Worm (Caenorhabditis elegans) whole organism, L2 larva: ENCODE measurements around the gene C06A12.19.

ENCODE experiments used
- egl-27 ChIP-seq: sonication (generic microtip); optimal IDR thresholded peaks from 3 replicates; lab custom pipeline; 2017; ENCODE audit warnings: missing biosample characterization, missing genetic modification reagents, missing genetic modification characterization
- mab-5 ChIP-seq: fragments of 150-350 bp; optimal IDR thresholded peaks from 2 replicates; lab custom pipeline; 2014; ENCODE audit warnings: missing biosample characterization, missing genetic modification characterization
- nhr-12 ChIP-seq: fragments of 150-350 bp; optimal IDR thresholded peaks from 2 replicates; lab custom pipeline; 2014; ENCODE audit warnings: missing biosample characterization, missing genetic modification characterization

DNA sequence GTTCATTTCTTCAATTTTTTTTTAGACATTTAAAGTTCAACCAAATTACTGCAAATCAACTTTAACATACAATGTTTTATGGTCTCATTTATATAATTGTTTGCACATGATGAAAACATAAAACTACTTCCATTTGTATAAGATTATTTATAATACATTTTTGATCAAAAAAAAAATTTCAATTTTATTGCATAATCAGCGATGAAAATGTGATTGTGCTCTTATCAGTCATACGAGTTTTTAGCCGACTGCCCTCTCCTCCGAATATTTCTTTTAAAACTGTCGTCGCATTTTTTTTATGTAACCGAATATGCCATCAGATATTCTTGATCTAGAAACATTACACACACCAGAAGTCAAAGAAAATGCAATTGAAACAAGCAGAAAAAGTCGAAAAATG lies 516 bp upstream of the C06A12.19 start, which contains the start of gene F08A7.1:
- no peak for TF ChIP-seq mab-5
- no peak for TF ChIP-seq egl-27 (tag; lab: Kevin White, UChicago)
- TF ChIP-seq nhr-12, result no peak
